Worm (Caenorhabditis elegans): ENCODE measurements around the gene tgn-38.

DNA sequence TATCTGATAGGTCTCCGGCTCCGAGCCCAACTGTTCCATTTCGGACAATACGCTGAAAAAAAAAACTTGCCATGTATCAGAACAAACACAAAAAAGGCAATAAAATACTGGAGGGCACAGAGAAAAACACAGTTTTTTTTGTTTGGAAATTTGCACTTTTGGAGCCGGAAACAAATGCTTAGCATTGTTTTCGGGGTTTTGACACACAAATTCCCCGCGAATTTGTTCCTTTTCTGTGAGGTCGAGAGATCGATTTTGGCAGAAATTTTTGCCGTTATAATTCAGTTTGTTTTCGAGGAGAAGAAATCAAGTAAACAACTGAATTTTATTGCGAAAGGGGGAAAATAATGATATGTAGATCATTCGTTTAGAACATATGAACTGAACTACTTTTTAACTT, 27.6 kb upstream of the tgn-38 start, which contains the start of gene K08E4.2:
- TF ChIP-seq aptf-2 (GFP tag; conservative IDR thresholded peaks at IDR 0.05) (no peak), Y67H2A.10 (GFP tag; conservative IDR thresholded peaks at IDR 0.05) (no peak), nfya-2 (GFP tag; IDR thresholded peaks at IDR 0.05) (no peak), mxl-1 (tag; optimal IDR thresholded peaks at IDR 0.05) (no peak), nhr-80 (tag; optimal IDR thresholded peaks at IDR 0.05) (no peak), aptf-3 (GFP tag; IDR thresholded peaks at IDR 0.05) (no peak), nfya-1 (tag; optimal IDR thresholded peaks at IDR 0.05; ENCODE audit: borderline replicate concordance, insufficient read depth) (no peak), sdz-38 (tag; optimal IDR thresholded peaks at IDR 0.05) (no peak), zim-3 (tag; optimal IDR thresholded peaks at IDR 0.05) (no peak), egl-18 (GFP tag; IDR thresholded peaks at IDR 0.05) (no peak), ceh-40 (GFP tag; IDR thresholded peaks at IDR 0.05) (no peak), Y95B8A.8 (GFP tag; IDR thresholded peaks at IDR 0.05) (no peak)
